Fruit fly (Drosophila melanogaster): ENCODE data around the gene asun.

asun gene

DNA sequence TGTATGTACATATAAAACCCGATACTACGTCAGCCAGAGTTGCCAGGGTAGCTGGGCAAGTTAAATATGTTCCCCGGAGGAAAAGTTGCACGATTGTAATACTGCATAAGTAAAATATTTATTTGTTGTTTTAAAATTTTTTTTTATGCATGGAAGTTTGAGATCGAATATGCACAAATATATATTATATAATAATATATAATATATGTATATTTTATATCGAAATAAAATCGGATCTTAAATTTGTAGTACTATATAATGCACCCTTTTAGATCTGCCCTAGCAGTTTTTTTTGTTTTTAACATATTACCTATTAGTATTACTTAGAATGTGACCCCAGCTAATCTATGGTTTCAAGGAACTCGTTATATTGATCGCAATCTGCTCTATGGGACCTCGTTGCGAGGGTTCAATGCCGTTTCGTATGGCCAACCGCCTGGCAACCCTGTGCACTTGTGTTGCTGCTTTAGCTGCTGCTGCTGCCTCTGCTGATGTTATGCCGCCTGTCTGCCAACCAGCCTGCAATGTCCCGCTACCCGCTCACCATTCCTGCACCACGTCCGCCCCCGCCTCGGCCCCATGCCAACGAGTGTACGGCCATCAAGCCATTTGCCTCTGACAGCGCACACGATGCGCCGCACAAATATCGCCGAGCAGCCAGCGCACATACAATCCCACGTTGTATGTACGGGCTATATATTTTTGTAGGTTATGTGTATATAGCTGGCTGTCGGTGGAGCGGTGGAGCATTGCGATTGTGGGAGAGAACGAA lies 27.9 kb upstream of the asun start:
- TF ChIP-seq Myc (optimal IDR thresholded peaks at IDR 0.05) (no peak), insv (optimal IDR thresholded peaks at IDR 0.05) (no peak), psq (optimal IDR thresholded peaks at IDR 0.05) (no peak), ttk (optimal IDR thresholded peaks at IDR 0.05) (no peak), h (optimal IDR thresholded peaks at IDR 0.05) (no peak), Sin3A (optimal IDR thresholded peaks at IDR 0.05) (no peak)

DNA sequence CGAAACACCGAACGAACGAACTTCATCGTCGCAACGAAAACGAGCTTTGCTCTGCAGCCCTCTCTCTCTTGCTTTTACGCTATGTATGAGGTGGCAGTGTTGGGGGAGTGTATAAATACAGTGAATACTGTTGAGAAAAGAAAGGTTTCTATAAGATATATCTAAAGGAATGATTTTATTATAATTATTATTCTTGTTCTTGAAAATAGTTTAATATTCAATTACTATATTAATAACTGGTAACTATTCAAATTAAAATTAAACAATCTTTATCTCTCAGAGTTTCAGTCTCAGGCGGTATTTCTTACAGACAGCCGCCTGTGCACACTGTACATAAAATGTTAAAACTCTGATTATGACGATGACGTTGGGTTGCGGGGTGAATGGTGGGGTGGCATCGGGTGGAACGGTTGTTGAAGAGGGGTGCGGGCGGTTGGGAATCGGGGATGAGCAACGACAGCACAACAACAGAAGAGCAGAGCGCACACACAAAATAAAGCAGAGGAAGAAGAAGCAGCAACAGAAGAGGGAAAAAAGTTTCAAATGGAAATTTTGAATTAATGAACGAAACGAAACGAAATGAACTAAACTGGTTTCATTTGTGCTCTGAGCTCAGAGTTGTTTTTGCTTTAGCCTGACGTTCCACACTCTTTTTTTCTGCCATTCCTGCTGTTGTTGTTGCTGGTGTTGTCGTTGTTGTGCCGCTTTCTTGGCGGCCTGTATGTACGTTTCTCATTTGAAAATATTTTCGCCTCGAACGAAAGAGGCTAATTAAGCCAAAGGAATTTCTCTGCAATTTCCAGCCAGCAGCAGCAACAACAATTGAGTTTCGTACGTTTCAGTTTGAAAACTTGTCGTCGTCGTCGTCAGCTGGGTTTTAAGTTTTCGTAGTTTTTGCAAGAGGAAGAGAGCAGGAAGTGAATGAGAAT lies 27.1 kb upstream of the asun start:
- no peak for TF ChIP-seq insv (optimal IDR thresholded peaks at IDR 0.05)
- TF ChIP-seq psq (optimal IDR thresholded peaks at IDR 0.05): no peak
- no peak for TF ChIP-seq h (optimal IDR thresholded peaks at IDR 0.05)
- TF ChIP-seq Sin3A (optimal IDR thresholded peaks at IDR 0.05): no peak
- TF ChIP-seq ttk (optimal IDR thresholded peaks at IDR 0.05): no peak
- TF ChIP-seq Myc (optimal IDR thresholded peaks at IDR 0.05): no peak

DNA sequence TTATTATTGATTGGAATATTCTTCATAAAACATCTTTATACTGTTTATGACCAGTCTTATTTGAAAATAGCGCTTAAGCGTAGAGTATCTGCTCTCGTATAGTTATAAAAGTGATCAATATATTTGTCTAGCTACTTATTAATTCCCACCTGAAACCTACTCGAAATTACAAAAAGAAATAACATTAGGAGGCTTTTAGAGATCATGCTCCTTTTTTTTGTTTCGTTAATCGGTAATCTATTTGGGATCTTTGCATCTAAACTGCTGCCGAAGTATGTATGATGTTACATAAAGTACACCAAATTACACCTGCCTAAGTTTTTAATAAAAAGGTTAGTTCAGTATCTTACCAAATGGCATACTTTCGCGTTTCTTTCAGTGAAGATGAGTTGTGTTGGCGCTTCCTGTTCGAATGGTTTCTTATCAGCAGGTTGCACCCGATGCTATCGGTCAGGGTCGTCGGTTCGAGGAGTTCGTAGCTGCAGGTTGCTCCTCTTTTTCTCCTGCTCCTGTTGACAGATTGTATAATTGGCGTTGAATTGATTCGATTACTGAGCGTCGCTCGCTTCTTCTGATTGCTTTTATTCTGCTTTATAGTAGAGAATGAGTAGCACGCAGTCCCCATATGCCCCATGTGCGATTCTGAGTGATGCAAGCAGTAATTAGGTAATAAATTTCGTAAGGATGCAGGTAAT lies 25.9 kb upstream of the asun start:
- TF ChIP-seq Myc (optimal IDR thresholded peaks at IDR 0.05) (no peak), insv (optimal IDR thresholded peaks at IDR 0.05) (no peak), ttk (optimal IDR thresholded peaks at IDR 0.05) (no peak), h (optimal IDR thresholded peaks at IDR 0.05) (no peak), Sin3A (optimal IDR thresholded peaks at IDR 0.05) (no peak), psq (optimal IDR thresholded peaks at IDR 0.05) (no peak)

DNA sequence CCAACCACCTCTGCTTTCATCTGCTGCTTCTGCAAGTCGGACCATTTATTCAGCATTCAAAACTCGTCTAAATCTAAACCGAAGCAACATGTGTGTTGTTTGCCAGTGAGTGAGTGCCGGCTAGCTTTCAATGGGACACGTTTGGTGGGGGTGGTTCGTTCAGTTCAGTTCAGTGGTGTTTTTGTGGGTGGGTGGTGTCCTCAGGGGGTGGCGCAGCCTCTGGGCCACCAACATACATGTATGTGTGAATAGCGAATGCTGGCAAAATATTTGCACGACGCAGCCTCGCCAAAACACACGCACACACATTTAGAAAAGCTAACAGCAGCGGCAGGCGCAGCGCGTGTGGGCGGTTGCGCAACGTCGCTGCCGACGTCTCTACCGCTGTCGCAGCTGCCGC lies 24.8 kb upstream of the asun start:
- TF ChIP-seq Sin3A (optimal IDR thresholded peaks at IDR 0.05) (no peak), h (optimal IDR thresholded peaks at IDR 0.05) (no peak), ttk (optimal IDR thresholded peaks at IDR 0.05) (no peak), psq (optimal IDR thresholded peaks at IDR 0.05) (no peak), insv (optimal IDR thresholded peaks at IDR 0.05) (no peak), Myc (optimal IDR thresholded peaks at IDR 0.05) (no peak)

DNA sequence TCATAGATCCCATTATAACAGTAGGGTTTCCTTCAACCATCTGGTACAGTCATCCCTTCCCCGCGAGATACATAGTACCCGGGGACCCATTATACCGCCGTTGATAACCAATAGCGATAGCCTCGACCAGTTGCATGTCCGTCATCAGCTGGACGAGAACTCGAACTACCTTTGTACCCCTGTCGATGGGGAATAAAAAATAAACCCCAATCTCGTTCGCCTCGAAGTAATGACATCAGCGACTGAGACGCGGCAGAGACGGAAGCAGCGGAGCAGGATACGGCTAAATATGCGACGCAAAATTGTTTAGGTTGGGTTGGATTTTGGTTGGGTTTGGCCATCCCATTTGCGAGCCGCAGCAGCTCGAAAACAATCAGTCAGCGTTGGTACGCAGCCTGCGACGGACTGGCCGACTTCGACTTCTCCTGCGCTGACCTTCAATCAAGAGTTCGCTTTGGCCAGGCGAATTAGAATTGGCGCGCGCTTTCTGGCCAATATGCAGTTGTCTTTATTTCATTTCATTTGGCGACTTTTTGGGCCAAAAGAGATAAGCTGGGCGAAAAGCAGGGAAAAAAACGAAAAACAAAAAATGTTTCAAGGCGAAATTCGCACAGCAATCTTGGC lies 23.5 kb upstream of the asun start:
- no peak for TF ChIP-seq h (optimal IDR thresholded peaks at IDR 0.05)
- no peak for TF ChIP-seq Sin3A (optimal IDR thresholded peaks at IDR 0.05)
- TF ChIP-seq insv (optimal IDR thresholded peaks at IDR 0.05): no peak
- no peak for TF ChIP-seq Myc (optimal IDR thresholded peaks at IDR 0.05)
- TF ChIP-seq psq (optimal IDR thresholded peaks at IDR 0.05): no peak
- no peak for TF ChIP-seq ttk (optimal IDR thresholded peaks at IDR 0.05)

DNA sequence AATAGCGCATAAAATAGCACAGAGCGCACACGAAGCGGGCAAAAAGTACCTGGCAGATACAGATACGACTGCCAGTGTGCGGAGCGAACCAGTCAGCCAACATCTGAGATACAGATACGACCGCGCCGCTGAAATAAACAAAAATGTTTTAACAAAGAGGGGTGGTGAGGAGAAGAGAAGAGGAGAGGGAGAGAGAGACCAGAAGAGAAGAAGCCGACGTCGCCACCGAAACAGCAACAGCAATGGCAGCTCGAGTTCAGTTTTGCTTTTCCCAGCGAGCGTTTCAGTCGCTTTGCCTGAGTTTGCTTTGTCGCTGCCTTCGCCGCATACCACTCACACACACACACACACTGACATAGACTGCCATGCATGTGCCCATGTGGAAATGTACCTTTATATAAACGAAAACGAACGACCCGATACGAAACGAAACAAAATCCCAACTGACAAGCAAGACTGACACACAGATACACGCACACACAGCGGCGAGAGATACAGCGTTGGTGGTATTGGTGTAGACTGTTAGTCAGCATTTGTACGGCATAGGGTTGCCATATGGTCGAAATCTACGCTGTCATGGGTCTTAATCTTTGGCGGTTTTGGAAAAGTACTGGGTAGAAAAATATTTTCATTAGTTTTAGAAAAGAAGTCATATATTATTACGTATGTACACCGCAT lies 22.8 kb upstream of the asun start:
- no peak for TF ChIP-seq psq (optimal IDR thresholded peaks at IDR 0.05)
- TF ChIP-seq h (optimal IDR thresholded peaks at IDR 0.05): no peak
- no peak for TF ChIP-seq ttk (optimal IDR thresholded peaks at IDR 0.05)
- no peak for TF ChIP-seq insv (optimal IDR thresholded peaks at IDR 0.05)
- TF ChIP-seq Myc (optimal IDR thresholded peaks at IDR 0.05): no peak
- TF ChIP-seq Sin3A (optimal IDR thresholded peaks at IDR 0.05): no peak

DNA sequence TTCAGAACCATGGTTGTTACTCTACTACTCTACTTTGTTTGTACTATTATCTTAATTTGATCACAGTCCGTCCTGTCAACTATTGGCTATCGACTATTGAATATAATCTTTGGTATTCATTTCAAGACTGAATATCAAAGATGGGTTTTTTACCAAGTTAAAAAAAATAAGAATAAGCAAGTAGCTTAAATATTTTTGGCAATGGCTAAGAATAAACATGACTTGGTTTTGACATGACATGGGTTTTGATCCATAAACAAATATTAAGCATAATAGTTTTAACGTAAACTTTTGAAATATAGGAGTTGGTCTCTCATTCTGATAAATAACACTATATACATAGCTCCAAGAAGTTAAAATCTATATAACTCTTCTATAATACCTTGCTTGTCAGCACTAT lies 22.2 kb upstream of the asun start:
- no peak for TF ChIP-seq insv (optimal IDR thresholded peaks at IDR 0.05)
- no peak for TF ChIP-seq h (optimal IDR thresholded peaks at IDR 0.05)
- no peak for TF ChIP-seq ttk (optimal IDR thresholded peaks at IDR 0.05)
- TF ChIP-seq Sin3A (optimal IDR thresholded peaks at IDR 0.05): no peak
- TF ChIP-seq psq (optimal IDR thresholded peaks at IDR 0.05): no peak
- TF ChIP-seq Myc (optimal IDR thresholded peaks at IDR 0.05): no peak

DNA sequence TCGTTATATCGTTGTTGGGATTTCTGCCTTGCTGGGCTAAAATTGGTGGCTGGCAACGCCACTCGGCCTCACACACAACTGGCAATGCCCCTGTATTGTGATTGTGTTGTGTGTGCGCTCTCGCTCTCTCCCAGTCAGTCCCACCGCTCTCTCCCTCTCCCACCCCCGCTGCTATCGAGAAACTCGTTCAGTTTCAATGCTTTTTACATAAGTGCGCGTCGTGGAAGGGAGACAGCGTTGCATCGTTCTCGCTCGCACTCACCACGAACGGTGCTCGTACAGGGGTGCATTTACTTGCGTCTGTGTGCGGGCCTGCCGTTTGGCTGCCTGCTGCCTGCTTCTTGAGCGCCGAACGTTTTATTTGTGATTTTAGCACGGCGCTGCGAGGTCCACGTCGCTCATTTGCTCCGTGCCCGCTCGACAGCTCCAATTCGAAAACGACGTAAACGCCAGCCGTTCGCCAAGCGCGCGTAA lies 21.6 kb upstream of the asun start:
- TF ChIP-seq psq (optimal IDR thresholded peaks at IDR 0.05): no peak
- TF ChIP-seq Myc (optimal IDR thresholded peaks at IDR 0.05): no peak
- no peak for TF ChIP-seq Sin3A (optimal IDR thresholded peaks at IDR 0.05)
- no peak for TF ChIP-seq insv (optimal IDR thresholded peaks at IDR 0.05)

DNA sequence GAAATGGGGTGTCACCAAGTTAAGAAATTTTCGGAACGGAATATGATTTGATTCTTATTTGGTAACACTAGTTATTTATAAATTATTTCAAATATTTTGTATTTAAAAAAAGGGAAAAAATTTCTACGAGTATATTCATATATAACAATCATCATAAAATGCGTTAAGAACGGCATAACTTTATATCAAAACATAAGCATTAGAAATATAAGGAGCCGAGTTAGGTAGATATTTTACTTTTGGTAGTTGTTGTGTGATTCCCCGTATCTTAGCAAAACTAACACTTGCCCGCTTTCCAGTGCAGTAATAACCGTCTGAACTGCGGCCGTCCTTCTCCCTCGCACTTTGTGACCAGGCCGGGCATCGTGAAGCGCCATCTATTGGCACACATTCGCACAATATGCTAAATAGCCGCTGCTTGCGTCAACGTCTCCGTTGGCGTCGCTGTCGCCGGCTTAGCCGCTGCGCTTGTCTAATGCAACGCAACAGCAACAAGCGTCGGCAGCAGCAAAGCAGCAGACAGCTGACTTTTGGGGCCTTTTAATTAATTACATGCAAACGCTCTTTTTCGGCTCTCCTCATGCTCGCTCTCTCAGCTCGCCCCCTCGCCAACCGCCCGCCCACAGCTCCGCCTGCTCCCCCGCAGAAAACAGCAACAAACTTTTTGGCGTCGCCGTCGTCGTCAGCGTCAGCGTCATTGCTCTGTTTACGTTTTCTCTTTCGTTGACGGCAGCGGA lies 19.7 kb upstream of the asun start:
- TF ChIP-seq ttk (optimal IDR thresholded peaks at IDR 0.05) (no peak), Sin3A (optimal IDR thresholded peaks at IDR 0.05) (no peak), insv (optimal IDR thresholded peaks at IDR 0.05) (no peak), h (optimal IDR thresholded peaks at IDR 0.05) (no peak), psq (optimal IDR thresholded peaks at IDR 0.05) (no peak), Myc (optimal IDR thresholded peaks at IDR 0.05) (no peak)

DNA sequence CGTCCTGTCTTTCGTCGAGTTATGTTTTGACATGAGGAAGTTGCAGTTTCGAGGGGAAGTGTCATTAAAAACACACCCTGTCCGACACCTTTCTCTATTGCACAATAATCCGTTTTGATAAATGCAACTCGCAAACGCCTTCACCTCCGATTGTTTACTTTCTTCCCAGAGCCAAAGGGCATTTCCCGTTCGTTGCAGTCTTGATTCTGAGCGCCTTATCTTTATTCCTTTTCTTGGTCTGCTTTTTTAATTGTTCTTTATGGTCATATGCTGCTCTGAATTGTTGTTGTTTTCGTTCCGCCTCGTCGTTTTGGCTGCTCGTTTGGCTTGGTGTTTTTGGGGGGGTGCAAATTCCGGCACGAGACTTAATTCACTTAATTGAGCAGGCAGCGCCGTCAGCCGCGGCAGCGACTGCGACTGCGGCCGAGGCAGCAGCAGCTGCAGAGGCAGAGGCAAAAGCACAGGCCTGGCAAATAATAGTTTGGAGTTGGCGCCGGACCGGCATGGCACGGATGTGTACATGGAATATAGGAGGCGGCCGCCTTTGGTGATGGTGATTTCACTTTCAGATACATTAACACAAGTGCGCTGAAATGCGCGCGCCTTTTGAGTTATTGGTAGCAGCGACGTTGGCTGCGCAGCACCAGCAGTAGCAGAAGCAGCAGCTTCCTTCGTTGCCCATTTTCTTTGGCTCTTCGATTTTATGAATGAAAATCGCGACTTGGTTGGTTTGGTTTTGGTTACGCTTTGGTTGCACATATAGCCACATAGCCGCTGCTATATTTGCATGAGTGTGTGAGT lies 18.6 kb upstream of the asun start:
- TF ChIP-seq Myc (optimal IDR thresholded peaks at IDR 0.05): no peak
- TF ChIP-seq h (optimal IDR thresholded peaks at IDR 0.05): no peak
- no peak for TF ChIP-seq Sin3A (optimal IDR thresholded peaks at IDR 0.05)
- TF ChIP-seq psq (optimal IDR thresholded peaks at IDR 0.05): no peak
- no peak for TF ChIP-seq ttk (optimal IDR thresholded peaks at IDR 0.05)
- TF ChIP-seq insv (optimal IDR thresholded peaks at IDR 0.05): no peak
